Fruit fly (Drosophila melanogaster): ENCODE data around the gene Rpt5.

DNA sequence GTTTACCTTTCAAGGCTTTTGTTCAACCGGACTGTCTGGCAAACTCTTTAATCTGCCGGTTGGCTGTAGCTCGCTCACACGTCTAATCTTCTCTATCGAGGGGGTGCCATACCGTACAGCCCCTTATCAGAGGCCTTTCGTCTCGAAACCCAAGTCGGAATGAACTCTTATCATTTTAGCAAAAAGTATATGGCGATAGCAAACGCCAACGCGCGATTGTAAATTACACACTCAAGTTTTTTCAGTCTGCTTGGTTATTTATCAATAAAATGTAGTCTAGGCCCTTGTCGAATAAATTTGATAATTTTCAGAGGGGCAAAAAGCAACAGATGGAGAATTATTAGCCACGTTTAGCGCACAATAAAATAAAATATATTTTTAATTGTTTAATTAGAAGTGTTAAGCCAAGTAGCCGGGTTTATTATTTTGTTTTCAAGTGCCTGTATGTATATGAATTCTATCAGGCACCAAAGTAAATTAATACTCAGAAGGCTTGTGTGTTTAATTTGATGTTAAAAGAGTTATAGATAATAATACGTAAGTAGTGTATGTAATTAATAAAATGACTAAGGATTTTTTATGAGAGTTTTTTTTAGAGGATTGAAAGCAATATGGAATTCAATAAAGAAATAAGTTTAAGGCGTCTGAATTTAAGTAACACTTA, 27.7 kb upstream of the Rpt5 start:
- TF ChIP-seq Ets21C (GFP tag; optimal IDR thresholded peaks at IDR 0.05) (no peak), dsx (GFP tag; optimal IDR thresholded peaks at IDR 0.05; ENCODE audit: poor library complexity, severe bottlenecking) (no peak), pdm3 (GFP tag; optimal IDR thresholded peaks at IDR 0.05) (no peak)

Measured in whole organism, prepupa.